Worm (Caenorhabditis elegans) whole organism, L1 larva: ENCODE measurements around the gene srg-66.

Source experiments
- ama-1 ChIP-seq: fragments of 150-350 bp; optimal IDR thresholded peaks from 2 replicates; lab custom pipeline; 2014
- ceh-82 ChIP-seq, 3 experiments: fragments of 150-350 bp in 1 of 3; sonication (generic microtip) in 2 of 3; optimal IDR thresholded peaks; 2 replicates each; lab custom pipeline; 2014 to 2017; ENCODE audit warnings: missing biosample characterization in 3 of 3, missing genetic modification characterization in 3 of 3
- efl-3 ChIP-seq: fragments of 200-800 bp; sonication (Bioruptor generic); optimal IDR thresholded peaks from 2 replicates; lab custom pipeline; 2018; ENCODE audit warnings: mild to moderate bottlenecking, missing genetic modification characterization, missing compliant biosample characterization
- fkh-10 ChIP-seq: sonication (generic microtip); optimal IDR thresholded peaks from 2 replicates; lab custom pipeline; 2017; ENCODE audit warnings: missing biosample characterization, missing genetic modification reagents, missing genetic modification characterization
- fkh-4 ChIP-seq: sonication (generic microtip); optimal IDR thresholded peaks from 2 replicates; lab custom pipeline; 2016; ENCODE audit warnings: missing compliant biosample characterization, missing genetic modification characterization, borderline replicate concordance
- lin-15B ChIP-seq: fragments of 150-350 bp; sonication (generic microtip); optimal IDR thresholded peaks from 3 replicates; lab custom pipeline; 2014; ENCODE audit warnings: missing biosample characterization, missing genetic modification characterization
- nhr-76 ChIP-seq: sonication (generic microtip); optimal IDR thresholded peaks from 2 replicates; lab custom pipeline; 2017; ENCODE audit warnings: missing biosample characterization, missing genetic modification characterization
- pqm-1 ChIP-seq: sonication (generic microtip); optimal IDR thresholded peaks from 3 replicates; lab custom pipeline; 2017; ENCODE audit warnings: missing biosample characterization, missing genetic modification characterization
- tbx-2 ChIP-seq: sonication (generic microtip); optimal IDR thresholded peaks from 2 replicates; lab custom pipeline; 2016; ENCODE audit warnings: missing genetic modification characterization, missing compliant biosample characterization

ce11 chrV:5454955-5455354 is 27.3 kb downstream of the srg-66 start:
- peak; percentile 72 for TF ChIP-seq fkh-10 (GFP tag; lab: Kevin White, UChicago)
- no peak for TF ChIP-seq lin-15B (tag; lab: Kevin White, UChicago)
- no peak for TF ChIP-seq fkh-4 (tag; lab: Kevin White, UChicago)
- TF ChIP-seq ceh-82 (tag; optimal IDR thresholded peaks at IDR 0.05; lab: Kevin White, UChicago) = no peak
- TF ChIP-seq ama-1 (lab: Kevin White, UChicago) = no peak
- no peak for TF ChIP-seq nhr-76 (tag; lab: Kevin White, UChicago)
- no peak for TF ChIP-seq pqm-1 (tag; lab: Kevin White, UChicago)
- no peak for TF ChIP-seq efl-3
- TF ChIP-seq tbx-2 (tag; lab: Kevin White, UChicago) = no peak
